Worm (Caenorhabditis elegans): ENCODE results near the gene ztf-25.

- TF ChIP-seq pha-4 (tag; optimal IDR thresholded peaks at IDR 0.05) (no peak), cebp-1 (GFP tag; IDR thresholded peaks at IDR 0.05) (no peak), cebp-1 (tag; optimal IDR thresholded peaks at IDR 0.05) (no peak), egl-18 (GFP tag; IDR thresholded peaks at IDR 0.05) (no peak), ztf-22 (GFP tag; optimal IDR thresholded peaks at IDR 0.05) (no peak), attf-3 (GFP tag; conservative IDR thresholded peaks at IDR 0.05) (no peak), unc-130 (GFP tag; optimal IDR thresholded peaks at IDR 0.05) (no peak), lag-1 (GFP tag; IDR thresholded peaks at IDR 0.05) (no peak), madf-3 (GFP tag; IDR thresholded peaks at IDR 0.05) (no peak), nhr-90 (tag; optimal IDR thresholded peaks at IDR 0.05) (no peak), F49E8.2 (tag; optimal IDR thresholded peaks at IDR 0.05; ENCODE audit: insufficient read depth) (no peak), fkh-3 (tag; optimal IDR thresholded peaks at IDR 0.05) (no peak), dpl-1 (GFP tag; optimal IDR thresholded peaks at IDR 0.05) (no peak), sea-2 (GFP tag; IDR thresholded peaks at IDR 0.05) (no peak)
Measured at ce11 chrV:17614251-17614650, 12.6 kb downstream of the ztf-25 start, which contains the start of gene Y6G8.14.
